Worm (Caenorhabditis elegans) whole organism, L1 larva: ENCODE results near the gene swsn-1.

Experiments used
- dpl-1 ChIP-seq, 3 experiments: fragments of 150-350 bp in 2 of 3; sonication (generic microtip) in 1 of 3; optimal IDR thresholded peaks; 2 replicates each; lab custom pipeline; 2014 to 2017; ENCODE audit warnings: missing biosample characterization in 3 of 3, missing genetic modification characterization in 3 of 3, missing genetic modification reagents in 3 of 3
- elt-3 ChIP-seq, 6 experiments: fragments of 150-350 bp in 1 of 6; sonication (generic microtip); optimal IDR thresholded peaks; 2 replicates each; lab custom pipeline; 2017 to 2018; ENCODE audit warnings: missing biosample characterization in 6 of 6, missing genetic modification characterization in 6 of 6, inconsistent platforms in 1 of 6
- nhr-237 ChIP-seq: fragments of 150-350 bp; optimal IDR thresholded peaks from 2 replicates; lab custom pipeline; 2014; ENCODE audit warnings: missing biosample characterization, missing genetic modification characterization
- nhr-76 ChIP-seq: sonication (generic microtip); optimal IDR thresholded peaks from 2 replicates; lab custom pipeline; 2017; ENCODE audit warnings: missing biosample characterization, missing genetic modification characterization
- nhr-77 ChIP-seq: fragments of 150-350 bp; optimal IDR thresholded peaks from 2 replicates; lab custom pipeline; 2014; ENCODE audit warnings: missing biosample characterization, missing genetic modification characterization
- snu-23 ChIP-seq: sonication (generic microtip); optimal IDR thresholded peaks from 2 replicates; lab custom pipeline; 2016; ENCODE audit warnings: missing genetic modification characterization, missing compliant biosample characterization
- sptf-1 ChIP-seq: fragments of 150-350 bp; optimal IDR thresholded peaks from 2 replicates; lab custom pipeline; 2014; ENCODE audit warnings: missing biosample characterization, missing genetic modification characterization
- ztf-11 ChIP-seq, 2 experiments: sonication (generic microtip); optimal IDR thresholded peaks; 2 replicates each; lab custom pipeline; 2016 to 2017; ENCODE audit warnings: missing genetic modification characterization in 2 of 2, missing biosample characterization in 1 of 2, missing compliant biosample characterization in 1 of 2

ce11 chrV:20241243-20241862, 7.9 kb downstream of the swsn-1 start:
- TF ChIP-seq snu-23 (GFP tag; lab: Kevin White, UChicago) (no peak), nhr-77 (tag; lab: Kevin White, UChicago) (no peak), nhr-76 (tag; lab: Kevin White, UChicago) (no peak), sptf-1 (tag; lab: Kevin White, UChicago) (no peak), elt-3 (tag; optimal IDR thresholded peaks at IDR 0.05; lab: Kevin White, UChicago) (no peak), ztf-11 (tag; optimal IDR thresholded peaks at IDR 0.05; lab: Kevin White, UChicago) (no peak), nhr-237 (tag; lab: Kevin White, UChicago) (no peak), dpl-1 (GFP tag; optimal IDR thresholded peaks at IDR 0.05; lab: Kevin White, UChicago) (no peak)
